Fruit fly (Drosophila melanogaster) whole organism, embryonic: ENCODE results near the gene CG10669.

Experiments
- Abd-B ChIP-seq: fragments of 200-800 bp; sonication (Bioruptor generic); optimal IDR thresholded peaks from 2 replicates; lab custom pipeline; 2018; ENCODE audit warnings: missing biosample characterization, mild to moderate bottlenecking, missing genetic modification characterization, moderate library complexity
- Aef1 ChIP-seq: fragments of 200-800 bp; sonication (Bioruptor generic); IDR thresholded peaks from 3 replicates; pipeline ENCODE4 v1.3.6; 2022; ENCODE audit warnings: missing biosample characterization, missing genetic modification characterization
- Antp ChIP-seq: fragments of 200-800 bp; sonication (Bioruptor generic); optimal IDR thresholded peaks from 3 replicates; lab custom pipeline; 2016; ENCODE audit warnings: missing biosample characterization, missing genetic modification characterization
- CG12219 ChIP-seq: fragments of 200-800 bp; sonication (Bioruptor generic); optimal IDR thresholded peaks from 3 replicates; lab custom pipeline; 2018; ENCODE audit warnings: missing biosample characterization, mild to moderate bottlenecking, missing genetic modification characterization
- CG14050 ChIP-seq: fragments of 200-800 bp; sonication (Bioruptor generic); IDR thresholded peaks from 3 replicates; pipeline ENCODE4 v1.3.6; 2022; ENCODE audit warnings: missing biosample characterization, missing genetic modification characterization
- CG15601 ChIP-seq: fragments of 200-800 bp; sonication (Bioruptor generic); optimal IDR thresholded peaks from 3 replicates; lab custom pipeline; 2019; ENCODE audit warnings: missing biosample characterization, mild to moderate bottlenecking, missing genetic modification characterization, moderate library complexity
- CG1603 ChIP-seq: fragments of 200-800 bp; sonication (Bioruptor generic); optimal IDR thresholded peaks from 2 replicates; lab custom pipeline; 2019; ENCODE audit warnings: missing biosample characterization, mild to moderate bottlenecking, missing genetic modification characterization, moderate library complexity
- CG17361 ChIP-seq: fragments of 200-800 bp; sonication (Bioruptor generic); IDR thresholded peaks from 3 replicates; pipeline ENCODE4 v1.3.6; 2022; ENCODE audit warnings: missing biosample characterization, missing genetic modification characterization
- CG34376 ChIP-seq: fragments of 200-800 bp; sonication (Bioruptor generic); optimal IDR thresholded peaks from 2 replicates; lab custom pipeline; 2018; ENCODE audit warnings: missing biosample characterization, mild to moderate bottlenecking, missing genetic modification characterization
- CG4282 ChIP-seq: fragments of 200-800 bp; sonication (Bioruptor generic); optimal IDR thresholded peaks from 2 replicates; lab custom pipeline; 2016; ENCODE audit warnings: missing biosample characterization, missing genetic modification characterization
- CG4360 ChIP-seq: fragments of 200-800 bp; sonication (Bioruptor generic); IDR thresholded peaks from 2 replicates; pipeline ENCODE4 v1.3.6; 2022; ENCODE audit warnings: missing biosample characterization, missing genetic modification characterization
- CG6654 ChIP-seq: fragments of 200-800 bp; sonication (Bioruptor generic); optimal IDR thresholded peaks from 2 replicates; lab custom pipeline; 2017; ENCODE audit warnings: missing biosample characterization, mild to moderate bottlenecking, missing genetic modification characterization
- CG7372 ChIP-seq: fragments of 200-800 bp; sonication (Bioruptor generic); IDR thresholded peaks from 2 replicates; pipeline ENCODE4 v1.3.6; 2022; ENCODE audit warnings: missing biosample characterization, missing genetic modification characterization
- CG7987 ChIP-seq: fragments of 200-800 bp; sonication (Bioruptor generic); optimal IDR thresholded peaks from 2 replicates; lab custom pipeline; 2018; ENCODE audit warnings: missing biosample characterization, mild to moderate bottlenecking, missing genetic modification characterization, moderate library complexity
- CoRest ChIP-seq: fragments of 200-800 bp; sonication (Bioruptor generic); optimal IDR thresholded peaks from 3 replicates; lab custom pipeline; 2018; ENCODE audit warnings: missing biosample characterization, mild to moderate bottlenecking, missing genetic modification characterization, moderate library complexity
- Doc2 ChIP-seq: fragments of 200-800 bp; sonication (Bioruptor generic); IDR thresholded peaks from 2 replicates; pipeline ENCODE4 v1.3.6; 2022; ENCODE audit warnings: missing biosample characterization, missing genetic modification characterization
- Doc3 ChIP-seq: fragments of 200-800 bp; sonication (Bioruptor generic); IDR thresholded peaks from 3 replicates; pipeline ENCODE4 v1.3.6; 2022; ENCODE audit warnings: missing biosample characterization, missing genetic modification characterization; ENCODE audit not compliant: partially characterized antibody
- Dp ChIP-seq: fragments of 200-800 bp; sonication (Bioruptor generic); optimal IDR thresholded peaks from 2 replicates; lab custom pipeline; 2018; ENCODE audit warnings: missing biosample characterization, mild to moderate bottlenecking, missing genetic modification characterization, moderate library complexity
- H15 ChIP-seq: fragments of 200-800 bp; sonication (Bioruptor generic); IDR thresholded peaks from 3 replicates; pipeline ENCODE4 v1.3.6; 2022; ENCODE audit warnings: missing biosample characterization, missing genetic modification characterization
- Hand ChIP-seq: fragments of 200-800 bp; sonication (Bioruptor generic); optimal IDR thresholded peaks from 2 replicates; lab custom pipeline; 2017; ENCODE audit warnings: mild to moderate bottlenecking, missing biosample characterization, missing genetic modification reagents, missing genetic modification characterization
- Lhr ChIP-seq: fragments of 200-800 bp; sonication (Bioruptor generic); optimal IDR thresholded peaks from 3 replicates; lab custom pipeline; 2017; ENCODE audit warnings: mild to moderate bottlenecking, missing biosample characterization, missing genetic modification reagents, missing genetic modification characterization
- NC2β ChIP-seq: fragments of 200-800 bp; sonication (Bioruptor generic); optimal IDR thresholded peaks from 2 replicates; lab custom pipeline; 2016; ENCODE audit warnings: missing biosample characterization, missing genetic modification characterization
- Rx ChIP-seq: fragments of 200-800 bp; sonication (Bioruptor generic); IDR thresholded peaks from 2 replicates; pipeline ENCODE4 v1.3.6; 2022; ENCODE audit warnings: missing biosample characterization, missing genetic modification characterization
- Trl ChIP-seq, 3 experiments: fragments of >200 bp in 2 of 3; fragments of 200-800 bp in 1 of 3; sonication (Bioruptor generic) in 1 of 3; optimal IDR thresholded peaks; 2 replicates in 1 of 3; 3 replicates in 2 of 3; lab custom pipeline; 2016 to 2017; ENCODE audit warnings: missing biosample characterization in 1 of 3, missing genetic modification characterization in 1 of 3
- ap ChIP-seq: fragments of 200-800 bp; sonication (Bioruptor generic); IDR thresholded peaks from 2 replicates; pipeline ENCODE4 v1.3.6; 2022; ENCODE audit warnings: missing biosample characterization, missing genetic modification characterization
- br ChIP-seq: fragments of >200 bp; optimal IDR thresholded peaks from 2 replicates; lab custom pipeline; 2017
- btn ChIP-seq: fragments of 200-800 bp; sonication (Bioruptor generic); optimal IDR thresholded peaks from 2 replicates; lab custom pipeline; 2016; ENCODE audit warnings: missing biosample characterization, missing genetic modification characterization
- chinmo ChIP-seq: fragments of 200-800 bp; sonication (Bioruptor generic); IDR thresholded peaks from 4 replicates; pipeline ENCODE4 v1.3.6; 2022; ENCODE audit warnings: missing biosample characterization, missing genetic modification characterization; ENCODE audit not compliant: partially characterized antibody
- dimm ChIP-seq: fragments of 200-800 bp; sonication (Bioruptor generic); IDR thresholded peaks from 2 replicates; pipeline ENCODE4 v1.3.6; 2022; ENCODE audit warnings: missing biosample characterization, missing genetic modification characterization
- disco-r ChIP-seq: fragments of 200-800 bp; sonication (Bioruptor generic); optimal IDR thresholded peaks from 2 replicates; lab custom pipeline; 2016; ENCODE audit warnings: missing biosample characterization, missing genetic modification characterization
- dm ChIP-seq: fragments of 200-800 bp; sonication (Bioruptor generic); optimal IDR thresholded peaks from 3 replicates; lab custom pipeline; 2016; ENCODE audit warnings: missing biosample characterization, missing genetic modification characterization
- fd102C ChIP-seq: fragments of 200-800 bp; sonication (Bioruptor generic); optimal IDR thresholded peaks from 2 replicates; lab custom pipeline; 2018; ENCODE audit warnings: missing biosample characterization, mild to moderate bottlenecking, missing genetic modification characterization, moderate library complexity
- gce ChIP-seq: fragments of 200-800 bp; sonication (Bioruptor generic); IDR thresholded peaks from 3 replicates; pipeline ENCODE4 v1.3.6; 2022; ENCODE audit warnings: missing biosample characterization, missing genetic modification characterization
- grau ChIP-seq: fragments of 200-800 bp; optimal IDR thresholded peaks from 3 replicates; lab custom pipeline; 2019; ENCODE audit warnings: missing biosample characterization, mild to moderate bottlenecking, missing genetic modification characterization, moderate library complexity
- jing ChIP-seq: fragments of 200-800 bp; sonication (Bioruptor generic); optimal IDR thresholded peaks from 2 replicates; lab custom pipeline; 2018; ENCODE audit warnings: missing biosample characterization, mild to moderate bottlenecking, missing genetic modification characterization
- jumu ChIP-seq: fragments of 200-800 bp; sonication (Bioruptor generic); optimal IDR thresholded peaks from 3 replicates; lab custom pipeline; 2016; ENCODE audit warnings: missing biosample characterization, missing genetic modification characterization
- lbe ChIP-seq: fragments of 200-800 bp; sonication (Bioruptor generic); optimal IDR thresholded peaks from 2 replicates; lab custom pipeline; 2016; ENCODE audit warnings: missing biosample characterization, mild to moderate bottlenecking, missing genetic modification characterization
- luna ChIP-seq: fragments of 200-800 bp; sonication (Bioruptor generic); optimal IDR thresholded peaks from 2 replicates; lab custom pipeline; 2016; ENCODE audit warnings: missing biosample characterization, missing genetic modification characterization
- mam ChIP-seq: fragments of 200-800 bp; sonication (Bioruptor generic); optimal IDR thresholded peaks from 3 replicates; lab custom pipeline; 2016; ENCODE audit warnings: missing biosample characterization, missing genetic modification characterization
- nau ChIP-seq: fragments of 200-800 bp; sonication (Bioruptor generic); optimal IDR thresholded peaks from 3 replicates; lab custom pipeline; 2017; ENCODE audit warnings: missing biosample characterization, mild to moderate bottlenecking, missing genetic modification characterization, missing genetic modification reagents
- oc ChIP-seq: fragments of 200-800 bp; sonication (Bioruptor generic); optimal IDR thresholded peaks from 2 replicates; lab custom pipeline; 2018; ENCODE audit warnings: missing biosample characterization, mild to moderate bottlenecking, missing genetic modification characterization, moderate library complexity
- org-1 ChIP-seq: fragments of 200-800 bp; sonication (Bioruptor generic); optimal IDR thresholded peaks from 2 replicates; lab custom pipeline; 2017; ENCODE audit warnings: missing biosample characterization, missing genetic modification characterization
- otp ChIP-seq: fragments of 200-800 bp; sonication (Bioruptor generic); IDR thresholded peaks from 3 replicates; pipeline ENCODE4, ENCODE4 v1.3.6; 2022; ENCODE audit warnings: missing biosample characterization, missing genetic modification characterization
- phol ChIP-seq: fragments of 200-800 bp; sonication (Bioruptor generic); optimal IDR thresholded peaks from 3 replicates; lab custom pipeline; 2018; ENCODE audit warnings: missing biosample characterization, mild to moderate bottlenecking, missing genetic modification characterization, moderate library complexity
- pita ChIP-seq: fragments of 200-800 bp; sonication (Bioruptor generic); optimal IDR thresholded peaks from 2 replicates; lab custom pipeline; 2017; ENCODE audit warnings: missing biosample characterization, mild to moderate bottlenecking, missing genetic modification characterization
- psq ChIP-seq: fragments of 200-800 bp; sonication (Bioruptor generic); optimal IDR thresholded peaks from 2 replicates; lab custom pipeline; 2017; ENCODE audit warnings: missing biosample characterization, missing genetic modification characterization
- ranshi ChIP-seq: fragments of 200-800 bp; sonication (Bioruptor generic); IDR thresholded peaks from 2 replicates; pipeline ENCODE4 v1.3.6; 2022; ENCODE audit warnings: missing biosample characterization, missing genetic modification characterization
- run ChIP-seq: fragments of 200-800 bp; sonication (Bioruptor generic); optimal IDR thresholded peaks from 3 replicates; lab custom pipeline; 2018; ENCODE audit warnings: missing biosample characterization, mild to moderate bottlenecking, missing genetic modification characterization
- sim ChIP-seq: fragments of 200-800 bp; sonication (Bioruptor generic); IDR thresholded peaks from 2 replicates; pipeline ENCODE4 v1.3.6; 2022; ENCODE audit warnings: missing biosample characterization, missing genetic modification characterization
- sima ChIP-seq: fragments of 200-800 bp; sonication (Bioruptor generic); optimal IDR thresholded peaks from 2 replicates; lab custom pipeline; 2016; ENCODE audit warnings: missing biosample characterization, missing genetic modification characterization
- sisA ChIP-seq: fragments of 200-800 bp; sonication (Bioruptor generic); IDR thresholded peaks from 2 replicates; pipeline ENCODE4 v1.3.6; 2022; ENCODE audit warnings: missing biosample characterization, missing genetic modification characterization
- slbo ChIP-seq: fragments of 200-800 bp; sonication (Bioruptor generic); IDR thresholded peaks from 2 replicates; pipeline ENCODE4 v1.3.6; 2022; ENCODE audit warnings: missing biosample characterization, missing genetic modification characterization
- trh ChIP-seq: fragments of 200-800 bp; sonication (Bioruptor generic); optimal IDR thresholded peaks from 2 replicates; lab custom pipeline; 2016; ENCODE audit warnings: missing biosample characterization, missing genetic modification characterization

Gene CG10669

DNA sequence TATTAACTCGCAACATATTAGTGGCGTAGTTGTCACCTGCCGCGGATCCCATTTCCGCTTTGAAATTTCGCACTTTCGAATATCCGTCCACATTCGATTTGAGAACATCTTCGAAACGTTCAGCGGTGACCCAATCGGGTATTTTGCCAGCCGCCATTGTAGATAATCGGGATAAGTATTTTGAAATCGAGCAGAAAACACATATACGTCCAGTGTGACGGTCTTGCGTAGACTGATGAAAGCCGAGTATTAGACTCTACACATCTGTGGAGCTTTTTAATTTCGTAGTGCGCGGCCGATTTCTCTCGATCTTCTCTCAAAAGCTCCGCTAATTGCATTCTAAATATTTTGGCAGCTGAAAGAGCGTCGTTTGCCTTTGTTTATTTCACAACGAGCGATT, 6.0 kb downstream of the CG10669 start, which contains the start of gene CHKov1 (continued):
- TF ChIP-seq otp (GFP tag; lab: Robert Waterston, UW), result no peak
- TF ChIP-seq ranshi (GFP tag; lab: Robert Waterston, UW), result no peak
- TF ChIP-seq CG7987 (GFP tag; lab: Kevin White, UChicago), result peak; percentile 6
- TF ChIP-seq fd102C (GFP tag; lab: Kevin White, UChicago), result no peak
- TF ChIP-seq CG1603 (tag; lab: Kevin White, UChicago), result no peak
- peak in 1 of 2 experiments; percentile 39 for TF ChIP-seq Trl (optimal IDR thresholded peaks at IDR 0.05; lab: Kevin White, UChicago)
- no peak for TF ChIP-seq Trl (GFP tag; optimal IDR thresholded peaks at IDR 0.05; lab: Kevin White, UChicago)
- TF ChIP-seq jumu (GFP tag; lab: Kevin White, UChicago), result no peak
- TF ChIP-seq Antp (GFP tag; lab: Kevin White, UChicago), result no peak
- no peak for TF ChIP-seq Lhr (GFP tag; lab: Kevin White, UChicago)
- TF ChIP-seq Aef1 (GFP tag; lab: Robert Waterston, UW), result no peak
- TF ChIP-seq CG14050 (GFP tag; lab: Robert Waterston, UW), result no peak
- no peak for TF ChIP-seq CG12219
- TF ChIP-seq slbo (GFP tag; lab: Robert Waterston, UW), result no peak
- no peak for TF ChIP-seq Abd-B
- TF ChIP-seq phol (tag; lab: Kevin White, UChicago), result no peak
- 0 out of 4 replicates have a peak, but pooled peaks have one; percentile 40 for TF ChIP-seq chinmo (GFP tag; lab: Robert Waterston, UW)
- no peak for TF ChIP-seq sima (GFP tag; lab: Kevin White, UChicago)
- TF ChIP-seq org-1 (GFP tag; lab: Kevin White, UChicago), result no peak
- TF ChIP-seq btn (GFP tag; lab: Kevin White, UChicago), result no peak
- no peak for TF ChIP-seq CG17361 (GFP tag; lab: Robert Waterston, UW)
- no peak for TF ChIP-seq run (tag; lab: Kevin White, UChicago)
- no peak for TF ChIP-seq H15 (GFP tag; lab: Robert Waterston, UW)
- no peak for TF ChIP-seq trh (GFP tag; lab: Kevin White, UChicago)
- TF ChIP-seq oc (tag; lab: Kevin White, UChicago), result no peak
- no peak for TF ChIP-seq jing (GFP tag; lab: Kevin White, UChicago)
- no peak for TF ChIP-seq luna
- TF ChIP-seq mam, result no peak
- TF ChIP-seq Hand (GFP tag; lab: Kevin White, UChicago), result no peak
- no peak for TF ChIP-seq CG4282 (GFP tag; lab: Kevin White, UChicago)
- no peak for TF ChIP-seq gce (GFP tag; lab: Robert Waterston, UW)
- no peak for TF ChIP-seq nau (GFP tag; lab: Kevin White, UChicago)
- no peak for TF ChIP-seq lbe (GFP tag; lab: Kevin White, UChicago)
- no peak for TF ChIP-seq CoRest (tag; lab: Kevin White, UChicago)
- TF ChIP-seq dm (GFP tag; lab: Kevin White, UChicago), result no peak
- no peak for TF ChIP-seq Doc2 (GFP tag; lab: Robert Waterston, UW)
- TF ChIP-seq CG15601 (tag; lab: Kevin White, UChicago), result no peak
- TF ChIP-seq Doc3 (GFP tag; lab: Robert Waterston, UW), result no peak
- TF ChIP-seq CG4360, result no peak
- TF ChIP-seq dimm (GFP tag; lab: Robert Waterston, UW), result no peak
- no peak for TF ChIP-seq CG6654
- TF ChIP-seq CG7372 (GFP tag; lab: Robert Waterston, UW), result no peak
- no peak for TF ChIP-seq br
- no peak for TF ChIP-seq sisA (GFP tag; lab: Robert Waterston, UW)
- TF ChIP-seq NC2β, result no peak
- no peak for TF ChIP-seq sim (GFP tag; lab: Robert Waterston, UW)
- no peak for TF ChIP-seq psq (GFP tag; lab: Kevin White, UChicago)
- no peak for TF ChIP-seq ap (GFP tag; lab: Robert Waterston, UW)
- no peak for TF ChIP-seq disco-r (GFP tag; lab: Kevin White, UChicago)
- no peak for TF ChIP-seq Rx (GFP tag; lab: Robert Waterston, UW)
- TF ChIP-seq CG34376, result peak; percentile 52
- no peak for TF ChIP-seq grau (tag; lab: Kevin White, UChicago)
- no peak for TF ChIP-seq pita
- no peak for TF ChIP-seq Dp
